Fruit fly (Drosophila melanogaster) whole organism, prepupa: ENCODE results near the gene Ssl2.

Experiments
- Blimp-1 ChIP-seq: fragments of 200-800 bp; sonication (Bioruptor generic); optimal IDR thresholded peaks from 3 replicates; lab custom pipeline; 2017; ENCODE audit warnings: missing biosample characterization, missing genetic modification characterization, mild to moderate bottlenecking, moderate library complexity, missing genetic modification reagents
- CG1621 ChIP-seq: fragments of 200-800 bp; sonication (Bioruptor generic); optimal IDR thresholded peaks from 3 replicates; lab custom pipeline; 2018; ENCODE audit warnings: missing biosample characterization, mild to moderate bottlenecking, missing genetic modification characterization
- CG3032 ChIP-seq: fragments of 200-800 bp; optimal IDR thresholded peaks from 2 replicates; lab custom pipeline; 2019; ENCODE audit warnings: missing biosample characterization, mild to moderate bottlenecking, missing genetic modification characterization, moderate library complexity
- CG4318 ChIP-seq: fragments of 200-800 bp; sonication (Bioruptor generic); optimal IDR thresholded peaks from 3 replicates; lab custom pipeline; 2017; ENCODE audit warnings: missing biosample characterization, mild to moderate bottlenecking, missing genetic modification characterization
- CG8632 ChIP-seq: fragments of 200-800 bp; sonication (Bioruptor generic); optimal IDR thresholded peaks from 3 replicates; lab custom pipeline; 2016; ENCODE audit warnings: missing biosample characterization, missing genetic modification characterization
- Eip75B ChIP-seq: fragments of 200-800 bp; sonication (Bioruptor generic); optimal IDR thresholded peaks from 3 replicates; lab custom pipeline; 2016; ENCODE audit warnings: missing biosample characterization, missing genetic modification characterization
- Hr38 ChIP-seq: sonication (Bioruptor generic); optimal IDR thresholded peaks from 2 replicates; lab custom pipeline; 2016; ENCODE audit warnings: missing biosample characterization, missing genetic modification characterization
- Hr39 ChIP-seq: fragments of 200-800 bp; sonication (Bioruptor generic); optimal IDR thresholded peaks from 2 replicates; lab custom pipeline; 2016; ENCODE audit warnings: missing biosample characterization, missing genetic modification characterization
- Lpt ChIP-seq: fragments of 200-800 bp; sonication (Bioruptor generic); optimal IDR thresholded peaks from 3 replicates; lab custom pipeline; 2016; ENCODE audit warnings: missing biosample characterization, missing genetic modification characterization
- Sox102F ChIP-seq: fragments of 200-800 bp; sonication (Bioruptor generic); optimal IDR thresholded peaks from 2 replicates; lab custom pipeline; 2016; ENCODE audit warnings: missing biosample characterization, mild to moderate bottlenecking, missing genetic modification characterization
- Sox14 ChIP-seq: fragments of 200-800 bp; sonication (Bioruptor generic); optimal IDR thresholded peaks from 3 replicates; lab custom pipeline; 2016; ENCODE audit warnings: missing biosample characterization, missing genetic modification characterization
- acj6 ChIP-seq: fragments of 200-800 bp; sonication (Bioruptor generic); optimal IDR thresholded peaks from 3 replicates; lab custom pipeline; 2016; ENCODE audit warnings: missing biosample characterization, missing genetic modification characterization
- spab ChIP-seq: fragments of 200-800 bp; sonication (Bioruptor generic); optimal IDR thresholded peaks from 2 replicates; lab custom pipeline; 2017; ENCODE audit warnings: missing biosample characterization, mild to moderate bottlenecking, missing genetic modification characterization, missing genetic modification reagents

DNA sequence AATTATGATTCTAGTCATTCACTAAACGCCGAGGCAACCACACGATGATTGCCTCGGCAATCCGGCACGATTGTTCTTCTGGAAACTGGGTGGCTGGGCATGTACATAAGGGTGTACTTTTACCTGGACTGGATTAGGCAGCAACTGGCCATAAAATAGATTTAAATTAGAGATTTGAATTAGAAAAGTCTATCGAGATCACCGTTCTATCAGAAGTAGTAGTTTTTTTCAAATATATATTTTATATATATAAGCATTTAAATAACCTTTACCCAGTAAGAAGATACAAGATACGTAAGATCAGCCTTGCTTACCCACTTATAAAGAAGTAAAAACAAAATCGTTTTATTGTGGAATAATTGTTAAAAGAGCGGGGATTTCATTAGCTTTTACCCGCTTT, 21.6 kb upstream of the Ssl2 start, which contains the start of gene CG11843:
- TF ChIP-seq Hr38 (GFP tag; lab: Kevin White, UChicago): no peak
- no peak for TF ChIP-seq CG3032 (tag; lab: Kevin White, UChicago)
- TF ChIP-seq CG4318 (GFP tag; lab: Kevin White, UChicago): no peak
- TF ChIP-seq Blimp-1 (GFP tag; lab: Kevin White, UChicago): no peak
- no peak for TF ChIP-seq spab (GFP tag; lab: Kevin White, UChicago)
- TF ChIP-seq Sox14: no peak
- TF ChIP-seq CG8632 (GFP tag; lab: Kevin White, UChicago): no peak
- no peak for TF ChIP-seq Lpt (GFP tag; lab: Kevin White, UChicago)
- no peak for TF ChIP-seq Eip75B (GFP tag; lab: Kevin White, UChicago)
- no peak for TF ChIP-seq Hr39 (GFP tag; lab: Kevin White, UChicago)
- no peak for TF ChIP-seq acj6 (GFP tag; lab: Kevin White, UChicago)
- TF ChIP-seq Sox102F (GFP tag; lab: Kevin White, UChicago): no peak
- TF ChIP-seq CG1621 (tag; lab: Kevin White, UChicago): no peak
